Fruit fly (Drosophila melanogaster): Measurements from ENCODE around the gene Pep.

DNA sequence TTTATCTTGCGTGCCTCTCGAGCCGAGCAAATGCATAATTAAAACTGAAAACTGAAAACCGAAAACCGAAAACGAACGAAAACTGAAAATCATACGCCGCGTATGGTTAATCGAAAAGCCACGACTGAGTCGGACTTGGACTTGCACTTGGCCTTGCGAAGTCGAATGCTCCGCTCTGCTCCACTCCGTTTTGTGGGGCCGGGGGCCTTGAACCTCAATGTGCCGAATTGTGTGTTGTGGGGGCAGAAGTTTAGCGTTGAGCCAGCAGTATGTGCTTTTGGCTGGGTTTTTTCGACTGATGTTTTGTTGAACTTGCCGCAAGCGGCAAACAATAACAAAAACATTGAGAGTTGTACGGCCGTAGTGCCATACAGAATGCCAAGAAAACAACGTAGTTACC lies 29.6 kb downstream of the Pep start:
- TF ChIP-seq usp (GFP tag; optimal IDR thresholded peaks at IDR 0.05) (no peak), pan (optimal IDR thresholded peaks at IDR 0.05) (no peak), psq (optimal IDR thresholded peaks at IDR 0.05) (no peak), CG8478 (optimal IDR thresholded peaks at IDR 0.05) (no peak), EcR (GFP tag; optimal IDR thresholded peaks at IDR 0.05) (no peak), Dll (optimal IDR thresholded peaks at IDR 0.05) (no peak)
